Worm (Caenorhabditis elegans) whole organism, midembryonic: Measurements from ENCODE around the gene K03B8.6.
"Not testable (repeated sequence)": the region's sequence is repeated elsewhere in the genome, so short reads cannot be mapped to it uniquely, and the experiment has no call there.

Experiments
- T22C8.4 ChIP-seq: fragments of 200-800 bp; sonication (Bioruptor generic); IDR thresholded peaks from 2 replicates; pipeline ENCODE4 v1.3.6; 2022; ENCODE audit warnings: missing genetic modification characterization, missing compliant biosample characterization
- cog-1 ChIP-seq: sonication (generic microtip); optimal IDR thresholded peaks from 2 replicates; lab custom pipeline; 2016; ENCODE audit warnings: missing genetic modification characterization, missing compliant biosample characterization
- flt-1 ChIP-seq: fragments of 200-800 bp; sonication (Bioruptor generic); IDR thresholded peaks from 2 replicates; pipeline ENCODE4 v1.3.6; 2022; ENCODE audit warnings: missing genetic modification characterization, missing compliant biosample characterization
- klf-2 ChIP-seq: fragments of 200-800 bp; sonication (Bioruptor generic); conservative IDR thresholded peaks from 2 replicates; pipeline ENCODE4 v1.3.6; 2022; ENCODE audit warnings: missing genetic modification reagents, missing genetic modification characterization, missing compliant biosample characterization
- med-1 ChIP-seq: sonication (generic microtip); optimal IDR thresholded peaks from 2 replicates; lab custom pipeline; 2017; ENCODE audit warnings: missing genetic modification characterization, mild to moderate bottlenecking, missing compliant biosample characterization, antibody characterized with exemption, missing genetic modification reagents; ENCODE audit not compliant: insufficient read depth
- ref-1 ChIP-seq: fragments of 200-800 bp; sonication (Bioruptor generic); conservative IDR thresholded peaks from 2 replicates; pipeline ENCODE4 v1.3.6; 2022; ENCODE audit warnings: missing genetic modification reagents, missing genetic modification characterization, missing compliant biosample characterization
- tab-1 ChIP-seq: fragments of 200-800 bp; sonication (Bioruptor generic); IDR thresholded peaks from 2 replicates; pipeline ENCODE4 v1.3.6; 2022; ENCODE audit warnings: missing genetic modification characterization, missing compliant biosample characterization
- ztf-23 ChIP-seq: fragments of 200-800 bp; sonication (Bioruptor generic); IDR thresholded peaks from 2 replicates; pipeline ENCODE4 v1.3.6; 2022; ENCODE audit warnings: missing genetic modification reagents, missing genetic modification characterization, missing compliant biosample characterization
- ztf-29 ChIP-seq: fragments of 200-800 bp; sonication (Bioruptor generic); IDR thresholded peaks from 2 replicates; pipeline ENCODE4 v1.3.6; 2022; ENCODE audit warnings: missing genetic modification reagents, missing genetic modification characterization, missing compliant biosample characterization

Gene K03B8.6

ce11 chrV:11385060-11385459 is 22.3 kb upstream of the K03B8.6 start, which contains the start of gene col-154:
Gene col-154, plus strand, starts transcription at chrV:11385360.
- no peak for TF ChIP-seq ztf-29 (GFP tag; lab: Robert Waterston, UW)
- no peak for TF ChIP-seq tab-1 (GFP tag; lab: Robert Waterston, UW)
- no peak for TF ChIP-seq ref-1 (GFP tag; lab: Robert Waterston, UW)
- TF ChIP-seq cog-1 (tag; lab: Kevin White, UChicago): no peak
- TF ChIP-seq klf-2: no peak
- TF ChIP-seq T22C8.4 (GFP tag; lab: Robert Waterston, UW): no peak
- TF ChIP-seq med-1 (GFP tag; lab: Kevin White, UChicago): no peak
- TF ChIP-seq ztf-23 (GFP tag; lab: Robert Waterston, UW): no peak
- TF ChIP-seq flt-1 (GFP tag; lab: Robert Waterston, UW): no peak

- no peak for TF ChIP-seq T22C8.4 (GFP tag; lab: Robert Waterston, UW)
These were observed 21.0 kb upstream of the K03B8.6 start, which contains the start of gene F55C10.4 for ce11 chrV:11386428-11386827. Gene F55C10.4, plus strand, starts transcription at chrV:11386728.

ce11 chrV:11389776-11390175 is 17.6 kb upstream of the K03B8.6 start, which contains the start of gene col-155:
Gene col-155, minus strand, starts transcription at chrV:11389876.
- TF ChIP-seq T22C8.4 (GFP tag; lab: Robert Waterston, UW): no peak

ce11 chrV:11390394-11390793 is 17.0 kb upstream of the K03B8.6 start, which contains the start of the genes K03B8.11 and K03B8.14:
Gene K03B8.11, minus strand, starts transcription at chrV:11390494.
Gene K03B8.14, plus strand, starts transcription at chrV:11390503.
- TF ChIP-seq cog-1 (tag; lab: Kevin White, UChicago) (no peak), ref-1 (GFP tag; lab: Robert Waterston, UW) (no peak), ztf-23 (GFP tag; lab: Robert Waterston, UW) (no peak), flt-1 (GFP tag; lab: Robert Waterston, UW) (no peak)

ce11 chrV:11392020-11392419 is 15.4 kb upstream of the K03B8.6 start, which contains the start of gene nas-16:
Gene nas-16, plus strand, starts transcription at chrV:11392320.
- no peak for TF ChIP-seq klf-2
- TF ChIP-seq ztf-29 (GFP tag; lab: Robert Waterston, UW): no peak
- TF ChIP-seq cog-1 (tag; lab: Kevin White, UChicago): no peak
- TF ChIP-seq ref-1 (GFP tag; lab: Robert Waterston, UW): no peak
- no peak for TF ChIP-seq flt-1 (GFP tag; lab: Robert Waterston, UW)
- no peak for TF ChIP-seq T22C8.4 (GFP tag; lab: Robert Waterston, UW)

- TF ChIP-seq ztf-23 (GFP tag; lab: Robert Waterston, UW); cog-1 (tag; lab: Kevin White, UChicago); ref-1 (GFP tag; lab: Robert Waterston, UW): not testable (repeated sequence)
These were observed 12.4 kb upstream of the K03B8.6 start, which contains the start of gene K03B8.4 for ce11 chrV:11395024-11395423. Gene K03B8.4, minus strand, starts transcription at chrV:11395124.

- TF ChIP-seq ztf-23, ref-1, tab-1 (GFP tag; lab: Robert Waterston, UW): not testable (repeated sequence)
These were observed 11.2 kb upstream of the K03B8.6 start, which contains the start of gene nas-18 for ce11 chrV:11396134-11396533. Gene nas-18, plus strand, starts transcription at chrV:11396434.

ce11 chrV:11398616-11399015 is 8.8 kb upstream of the K03B8.6 start, which contains the start of gene nas-17:
Gene nas-17, plus strand, starts transcription at chrV:11398916.
- TF ChIP-seq ztf-29 (GFP tag; lab: Robert Waterston, UW) (no peak), ztf-23 (GFP tag; lab: Robert Waterston, UW) (no peak), med-1 (GFP tag; lab: Kevin White, UChicago) (no peak), tab-1 (GFP tag; lab: Robert Waterston, UW) (no peak), T22C8.4 (GFP tag; lab: Robert Waterston, UW) (no peak), flt-1 (GFP tag; lab: Robert Waterston, UW) (no peak), ref-1 (GFP tag; lab: Robert Waterston, UW) (no peak), cog-1 (tag; lab: Kevin White, UChicago) (no peak), klf-2 (no peak)

ce11 chrV:11402610-11403009 is 4.8 kb upstream of the K03B8.6 start, which contains the start of gene nas-19:
Gene nas-19, minus strand, starts transcription at chrV:11402710.
- no peak for TF ChIP-seq ref-1 (GFP tag; lab: Robert Waterston, UW)
- TF ChIP-seq klf-2: no peak
- no peak for TF ChIP-seq ztf-29 (GFP tag; lab: Robert Waterston, UW)
- TF ChIP-seq ztf-23 (GFP tag; lab: Robert Waterston, UW): no peak
- TF ChIP-seq cog-1 (tag; lab: Kevin White, UChicago): no peak
- no peak for TF ChIP-seq flt-1 (GFP tag; lab: Robert Waterston, UW)
- no peak for TF ChIP-seq tab-1 (GFP tag; lab: Robert Waterston, UW)
- no peak for TF ChIP-seq T22C8.4 (GFP tag; lab: Robert Waterston, UW)
- no peak for TF ChIP-seq med-1 (GFP tag; lab: Kevin White, UChicago)

- TF ChIP-seq ref-1 (GFP tag; lab: Robert Waterston, UW): no peak
These were observed 4.3 kb upstream of the K03B8.6 start for ce11 chrV:11403059-11403458.

ce11 chrV:11403702-11404101 is 3.7 kb upstream of the K03B8.6 start:
- TF ChIP-seq ztf-29 (GFP tag; lab: Robert Waterston, UW) (no peak), cog-1 (tag; lab: Kevin White, UChicago) (no peak), T22C8.4 (GFP tag; lab: Robert Waterston, UW) (no peak), ztf-23 (GFP tag; lab: Robert Waterston, UW) (no peak), ref-1 (GFP tag; lab: Robert Waterston, UW) (no peak), flt-1 (GFP tag; lab: Robert Waterston, UW) (no peak), med-1 (GFP tag; lab: Kevin White, UChicago) (no peak), tab-1 (GFP tag; lab: Robert Waterston, UW) (no peak), klf-2 (no peak)
